Fruit fly (Drosophila melanogaster): Measurements from ENCODE around the gene CG12522.

DNA sequence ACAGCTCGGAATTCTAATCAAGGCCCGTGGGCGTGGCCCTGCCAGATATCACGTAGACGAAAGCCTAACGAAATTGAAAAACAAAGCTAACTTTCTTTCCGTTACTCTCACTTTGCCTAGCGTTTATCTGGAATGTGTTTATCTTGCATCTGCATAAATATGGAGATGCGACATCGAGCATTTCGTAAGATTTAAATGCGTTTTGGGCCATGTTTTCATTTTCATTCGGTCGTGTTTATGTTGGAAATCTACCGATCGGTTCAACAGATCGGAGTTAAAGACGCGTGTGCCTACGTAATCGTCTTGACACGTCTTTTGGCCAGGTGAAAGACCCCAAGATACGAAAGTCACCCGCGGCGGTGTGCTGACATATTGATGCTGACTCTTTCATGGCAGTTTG is 39.6 kb downstream of the CG12522 start:
- TF ChIP-seq Myc (optimal IDR thresholded peaks at IDR 0.05) = no peak
- no peak for TF ChIP-seq ttk (optimal IDR thresholded peaks at IDR 0.05)
- TF ChIP-seq Sin3A (optimal IDR thresholded peaks at IDR 0.05) = no peak
